Fruit fly (Drosophila melanogaster) S2 (cell line): ENCODE results near the gene GMF.

Source experiments
- CG8478 ChIP-seq: fragments of >200 bp; optimal IDR thresholded peaks from 2 replicates; lab custom pipeline; 2018
- CTCF ChIP-seq, 2 experiments: fragments of >200 bp; optimal IDR thresholded peaks; 2 replicates each; lab custom pipeline; 2018

dm6 chr2L:16268869-16269231 is 33.9 kb downstream of the GMF start:
- no peak for TF ChIP-seq CG8478 (lab: Kevin White, UChicago)
- TF ChIP-seq CTCF (optimal IDR thresholded peaks at IDR 0.05; lab: Kevin White, UChicago) = no peak
